Worm (Caenorhabditis elegans) whole organism, young adult: Measurements from ENCODE around the gene R11G11.16.

Experiments used
- B0261.1 ChIP-seq: sonication (generic microtip); optimal IDR thresholded peaks from 2 replicates; lab custom pipeline; 2016; ENCODE audit warnings: mild to moderate bottlenecking, missing genetic modification characterization, moderate library complexity, missing compliant biosample characterization
- C06A6.2 ChIP-seq: fragments of 200-800 bp; sonication (Bioruptor generic); conservative IDR thresholded peaks from 2 replicates; pipeline ENCODE4 v1.3.6; 2022; ENCODE audit warnings: missing genetic modification characterization, missing compliant biosample characterization
- D2030.7 ChIP-seq: fragments of 200-800 bp; sonication (Bioruptor generic); IDR thresholded peaks from 2 replicates; pipeline ENCODE4 v1.3.6; 2022; ENCODE audit warnings: missing genetic modification reagents, missing genetic modification characterization, missing compliant biosample characterization
- F10E7.11 ChIP-seq: sonication (generic microtip); optimal IDR thresholded peaks from 2 replicates; lab custom pipeline; 2017; ENCODE audit warnings: mild to moderate bottlenecking, missing genetic modification characterization, moderate library complexity, missing compliant biosample characterization
- F33H1.4 ChIP-seq: fragments of 200-800 bp; sonication (Bioruptor generic); IDR thresholded peaks from 2 replicates; pipeline ENCODE4 v1.3.6; 2022; ENCODE audit warnings: missing genetic modification reagents, missing genetic modification characterization, missing compliant biosample characterization
- F52B5.7 ChIP-seq: sonication (generic microtip); optimal IDR thresholded peaks from 2 replicates; lab custom pipeline; 2016; ENCODE audit warnings: mild to moderate bottlenecking, missing genetic modification characterization, missing compliant biosample characterization
- F57A8.1 ChIP-seq: fragments of 200-800 bp; sonication (Bioruptor generic); optimal IDR thresholded peaks from 2 replicates; lab custom pipeline; 2018; ENCODE audit warnings: mild to moderate bottlenecking, missing genetic modification characterization, moderate library complexity, missing compliant biosample characterization
- Y95B8A.8 ChIP-seq: fragments of 200-800 bp; sonication (Bioruptor generic); IDR thresholded peaks from 2 replicates; pipeline ENCODE4 v1.3.6; 2022; ENCODE audit warnings: missing genetic modification reagents, missing genetic modification characterization, missing compliant biosample characterization
- attf-3 ChIP-seq: fragments of 200-800 bp; sonication (Bioruptor generic); conservative IDR thresholded peaks from 2 replicates; pipeline ENCODE4 v1.3.6; 2022; ENCODE audit warnings: missing genetic modification reagents, missing genetic modification characterization, missing compliant biosample characterization
- cebp-1 ChIP-seq, 2 experiments: fragments of 200-800 bp in 1 of 2; sonication (Bioruptor generic) in 1 of 2; sonication (generic microtip) in 1 of 2; IDR thresholded peaks in 1 of 2; optimal IDR thresholded peaks in 1 of 2; 2 replicates each; pipeline versions ENCODE4 v1.3.6 to Lab custom; 2017 to 2022; ENCODE audit warnings: missing compliant biosample characterization in 2 of 2, missing genetic modification characterization in 2 of 2, mild to moderate bottlenecking in 1 of 2, missing genetic modification reagents in 1 of 2, moderate library complexity in 1 of 2
- hmg-1.2 ChIP-seq: fragments of 200-800 bp; sonication (Bioruptor generic); IDR thresholded peaks from 2 replicates; pipeline ENCODE4 v1.3.6; 2022; ENCODE audit warnings: missing genetic modification reagents, missing genetic modification characterization, missing compliant biosample characterization
- lin-26 ChIP-seq: fragments of 200-800 bp; sonication (Bioruptor generic); IDR thresholded peaks from 2 replicates; pipeline ENCODE4 v1.3.6; 2022; ENCODE audit warnings: missing genetic modification reagents, missing genetic modification characterization, missing compliant biosample characterization
- lin-35 ChIP-seq, 3 experiments: fragments of 150-350 bp in 2 of 3; sonication (generic microtip) in 1 of 3; optimal IDR thresholded peaks; 2 replicates each; lab custom pipeline; 2014 to 2018; ENCODE audit warnings: missing biosample characterization in 3 of 3, missing genetic modification characterization in 3 of 3, missing genetic modification reagents in 3 of 3
- lin-54 ChIP-seq: fragments of 200-800 bp; sonication (Bioruptor generic); optimal IDR thresholded peaks from 2 replicates; lab custom pipeline; 2018; ENCODE audit warnings: mild to moderate bottlenecking, missing genetic modification characterization, missing compliant biosample characterization
- madf-3 ChIP-seq: fragments of 200-800 bp; sonication (Bioruptor generic); IDR thresholded peaks from 2 replicates; pipeline ENCODE4 v1.3.6; 2022; ENCODE audit warnings: missing genetic modification reagents, missing genetic modification characterization, missing compliant biosample characterization
- madf-8 ChIP-seq: fragments of 200-800 bp; sonication (Bioruptor generic); conservative IDR thresholded peaks from 2 replicates; pipeline ENCODE4 v1.3.6; 2022; ENCODE audit warnings: missing genetic modification reagents, missing genetic modification characterization, missing compliant biosample characterization
- mxl-1 ChIP-seq: sonication (generic microtip); optimal IDR thresholded peaks from 2 replicates; lab custom pipeline; 2016; ENCODE audit warnings: missing genetic modification characterization, missing compliant biosample characterization
- nfyb-1 ChIP-seq: fragments of 200-800 bp; sonication (Bioruptor generic); IDR thresholded peaks from 2 replicates; pipeline ENCODE4 v1.3.6; 2022; ENCODE audit warnings: missing genetic modification reagents, missing genetic modification characterization, missing compliant biosample characterization
- nhr-80 ChIP-seq: sonication (generic microtip); optimal IDR thresholded peaks from 2 replicates; lab custom pipeline; 2016; ENCODE audit warnings: missing genetic modification characterization, missing compliant biosample characterization
- rec-8 ChIP-seq, 2 experiments: sonication (generic microtip); optimal IDR thresholded peaks; 2 replicates each; lab custom pipeline; 2016; ENCODE audit warnings: mild to moderate bottlenecking in 2 of 2, missing genetic modification characterization in 2 of 2, missing genetic modification reagents in 2 of 2, missing genotype in 2 of 2, missing biosample characterization in 1 of 2, missing compliant biosample characterization in 1 of 2, moderate library complexity in 1 of 2
- rpc-1 ChIP-seq, 2 experiments: fragments of 150-350 bp in 1 of 2; sonication (generic microtip) in 1 of 2; optimal IDR thresholded peaks; 2 replicates each; lab custom pipeline; 2014 to 2018; ENCODE audit warnings: missing biosample characterization in 1 of 2, missing genetic modification characterization in 1 of 2, missing genetic modification reagents in 1 of 2, missing genotype in 1 of 2
- snpc-4 ChIP-seq, 5 experiments: fragments of 150-350 bp in 1 of 5; sonication (generic microtip) in 4 of 5; optimal IDR thresholded peaks; 2 replicates each; lab custom pipeline; 2014 to 2018; ENCODE audit warnings: missing genetic modification characterization in 5 of 5, missing biosample characterization in 3 of 5, antibody characterized with exemption in 2 of 5, mild to moderate bottlenecking in 2 of 5, missing compliant biosample characterization in 2 of 5, missing genotype in 2 of 5, moderate library complexity in 2 of 5, missing genetic modification reagents in 1 of 5
- zfh-2 ChIP-seq: fragments of 200-800 bp; sonication (Bioruptor generic); conservative IDR thresholded peaks from 2 replicates; pipeline ENCODE4 v1.3.6; 2022; ENCODE audit warnings: missing genetic modification reagents, missing genetic modification characterization, missing compliant biosample characterization

The R11G11.16 gene

ce11 chrV:489320-489719 lies 35.6 kb downstream of the R11G11.16 start, which contains the start of gene nhr-106:
nhr-106 (plus strand) TSS chrV:489620.
- TF ChIP-seq cebp-1 (GFP tag; IDR thresholded peaks at IDR 0.05; lab: Robert Waterston, UW), result no peak
- TF ChIP-seq cebp-1 (tag; optimal IDR thresholded peaks at IDR 0.05; lab: Kevin White, UChicago), result no peak
- TF ChIP-seq nhr-80 (tag; lab: Kevin White, UChicago), result peak; percentile 27

- TF ChIP-seq Y95B8A.8 (GFP tag; lab: Robert Waterston, UW) (no peak), hmg-1.2 (GFP tag; lab: Robert Waterston, UW) (peak; percentile 13; the same call in 1 of the 2 replicates), D2030.7 (GFP tag; lab: Robert Waterston, UW) (no peak), attf-3 (GFP tag; lab: Robert Waterston, UW) (no peak), zfh-2 (peak; percentile 58), F57A8.1 (GFP tag; lab: Kevin White, UChicago) (no peak), mxl-1 (tag; lab: Kevin White, UChicago) (no peak), lin-54 (GFP tag; lab: Kevin White, UChicago) (no peak), F10E7.11 (tag; lab: Kevin White, UChicago) (no peak), snpc-4 (GFP tag; optimal IDR thresholded peaks at IDR 0.05; lab: Kevin White, UChicago) (no peak), snpc-4 (tag; optimal IDR thresholded peaks at IDR 0.05; lab: Kevin White, UChicago) (peak in 2 of 4 experiments; percentile 57 to 72)
Measured at ce11 chrV:487980-488379, 37.0 kb downstream of the R11G11.16 start.

ce11 chrV:486684-487083 lies 38.3 kb downstream of the R11G11.16 start, which contains the start of gene nhr-211:
nhr-211 (plus strand) TSS chrV:486984.
- TF ChIP-seq F52B5.7 (tag; lab: Kevin White, UChicago), result no peak
- no peak for TF ChIP-seq lin-35 (GFP tag; optimal IDR thresholded peaks at IDR 0.05; lab: Kevin White, UChicago)

ce11 chrV:484285-484890 lies 40.6 kb downstream of the R11G11.16 start, which contains the start of gene nhr-212:
nhr-212 (plus strand) TSS chrV:484857.
- TF ChIP-seq rpc-1 (optimal IDR thresholded peaks at IDR 0.05; lab: Kevin White, UChicago), result no peak
- TF ChIP-seq rpc-1 (tag; optimal IDR thresholded peaks at IDR 0.05; lab: Kevin White, UChicago), result peak; percentile 17
- no peak for TF ChIP-seq B0261.1 (tag; lab: Kevin White, UChicago)
- TF ChIP-seq nhr-80 (tag; lab: Kevin White, UChicago), result peak; percentile 4
- no peak for TF ChIP-seq madf-8 (GFP tag; lab: Robert Waterston, UW)
- TF ChIP-seq hmg-1.2 (GFP tag; lab: Robert Waterston, UW), result peak; percentile 11; the same call in 1 of the 2 replicates
- no peak for TF ChIP-seq snpc-4 (GFP tag; optimal IDR thresholded peaks at IDR 0.05; lab: Kevin White, UChicago)
- peak in 2 of 4 experiments; percentile 53 to 77 for TF ChIP-seq snpc-4 (tag; optimal IDR thresholded peaks at IDR 0.05; lab: Kevin White, UChicago)

- TF ChIP-seq nhr-80 (tag; lab: Kevin White, UChicago), result peak; percentile 42
- TF ChIP-seq rec-8 (tag; optimal IDR thresholded peaks at IDR 0.05; lab: Kevin White, UChicago), result no peak
- TF ChIP-seq C06A6.2 (GFP tag; lab: Robert Waterston, UW), result no peak
Measured at ce11 chrV:483289-483795, 41.6 kb downstream of the R11G11.16 start, which contains the start of gene nhr-130. nhr-130 (minus strand) TSS chrV:483339.

- TF ChIP-seq nfyb-1 (GFP tag; lab: Robert Waterston, UW), result peak; percentile 91
- no peak for TF ChIP-seq cebp-1 (GFP tag; IDR thresholded peaks at IDR 0.05; lab: Robert Waterston, UW)
- TF ChIP-seq cebp-1 (tag; optimal IDR thresholded peaks at IDR 0.05; lab: Kevin White, UChicago), result no peak
Measured at ce11 chrV:482860-483259, 42.1 kb downstream of the R11G11.16 start.

- TF ChIP-seq madf-3, result no peak
- TF ChIP-seq nhr-80 (tag; lab: Kevin White, UChicago), result peak; percentile 30
- TF ChIP-seq lin-26 (GFP tag; lab: Robert Waterston, UW), result no peak
- no peak for TF ChIP-seq F33H1.4 (GFP tag; lab: Robert Waterston, UW)
Measured at ce11 chrV:479046-479445, 45.9 kb downstream of the R11G11.16 start.
